Fruit fly (Drosophila melanogaster) whole organism, adult: ENCODE data around the gene AP-1mu.

Source experiments
- CG11617 ChIP-seq: fragments of 200-800 bp; sonication (Bioruptor generic); optimal IDR thresholded peaks from 2 replicates; lab custom pipeline; 2017; ENCODE audit warnings: mild to moderate bottlenecking, missing biosample characterization, missing genetic modification reagents, missing genetic modification characterization
- CG12768 ChIP-seq: fragments of 200-800 bp; sonication (Bioruptor generic); optimal IDR thresholded peaks from 2 replicates; lab custom pipeline; 2017; ENCODE audit warnings: missing biosample characterization, missing genetic modification characterization, mild to moderate bottlenecking, moderate library complexity, missing genetic modification reagents
- CG14711 ChIP-seq: fragments of 200-800 bp; sonication (Bioruptor generic); optimal IDR thresholded peaks from 2 replicates; lab custom pipeline; 2018; ENCODE audit warnings: missing biosample characterization, mild to moderate bottlenecking, missing genetic modification characterization, moderate library complexity
- CG1620 ChIP-seq: fragments of 200-800 bp; sonication (Bioruptor generic); optimal IDR thresholded peaks from 2 replicates; lab custom pipeline; 2016; ENCODE audit warnings: missing biosample characterization, missing genetic modification characterization
- CG33017 ChIP-seq: fragments of 200-800 bp; sonication (Bioruptor generic); optimal IDR thresholded peaks from 2 replicates; lab custom pipeline; 2018; ENCODE audit warnings: missing biosample characterization, mild to moderate bottlenecking, missing genetic modification characterization, moderate library complexity
- CG5204 ChIP-seq: fragments of 200-800 bp; sonication (Bioruptor generic); optimal IDR thresholded peaks from 2 replicates; lab custom pipeline; 2016; ENCODE audit warnings: missing biosample characterization, missing genetic modification characterization
- CG7045 ChIP-seq: fragments of 200-800 bp; sonication (Bioruptor generic); optimal IDR thresholded peaks from 2 replicates; lab custom pipeline; 2017; ENCODE audit warnings: missing biosample characterization, mild to moderate bottlenecking, missing genetic modification characterization
- CG7101 ChIP-seq: fragments of 200-800 bp; sonication (Bioruptor generic); optimal IDR thresholded peaks from 2 replicates; lab custom pipeline; 2018; ENCODE audit warnings: missing biosample characterization, mild to moderate bottlenecking, missing genetic modification characterization, moderate library complexity
- Clk ChIP-seq: fragments of 200-800 bp; sonication (Bioruptor generic); optimal IDR thresholded peaks from 2 replicates; lab custom pipeline; 2017; ENCODE audit warnings: missing biosample characterization, missing genetic modification characterization
- Crg-1 ChIP-seq: fragments of 200-800 bp; sonication (Bioruptor generic); optimal IDR thresholded peaks from 2 replicates; lab custom pipeline; 2016; ENCODE audit warnings: missing biosample characterization, missing genetic modification characterization
- Hr96 ChIP-seq: fragments of 200-800 bp; sonication (Bioruptor generic); optimal IDR thresholded peaks from 2 replicates; lab custom pipeline; 2016; ENCODE audit warnings: missing biosample characterization, missing genetic modification characterization
- Mnt ChIP-seq: fragments of 200-800 bp; sonication (Bioruptor generic); optimal IDR thresholded peaks from 2 replicates; lab custom pipeline; 2016; ENCODE audit warnings: missing biosample characterization, mild to moderate bottlenecking, missing genetic modification characterization
- bab1 ChIP-seq: fragments of 200-800 bp; sonication (Bioruptor generic); optimal IDR thresholded peaks from 3 replicates; lab custom pipeline; 2019; ENCODE audit warnings: missing biosample characterization, mild to moderate bottlenecking, missing genetic modification characterization, moderate library complexity
- cic ChIP-seq: fragments of 200-800 bp; sonication (Bioruptor generic); optimal IDR thresholded peaks from 2 replicates; lab custom pipeline; 2017; ENCODE audit warnings: missing biosample characterization, mild to moderate bottlenecking, missing genetic modification characterization, moderate library complexity
- cnc ChIP-seq, 2 experiments: fragments of >200 bp; optimal IDR thresholded peaks; 2 replicates each; lab custom pipeline; 2017
- kay ChIP-seq: fragments of 200-800 bp; sonication (Bioruptor generic); peaks from one replicate; lab custom pipeline; 2016; ENCODE audit warnings: missing biosample characterization, missing genetic modification characterization, borderline replicate concordance
- ovo ChIP-seq: fragments of 200-800 bp; sonication (Bioruptor generic); optimal IDR thresholded peaks from 2 replicates; lab custom pipeline; 2016; ENCODE audit warnings: missing biosample characterization, missing genetic modification characterization
- pad ChIP-seq: fragments of 200-800 bp; sonication (Bioruptor generic); optimal IDR thresholded peaks from 3 replicates; lab custom pipeline; 2017; ENCODE audit warnings: missing biosample characterization, missing genetic modification characterization, mild to moderate bottlenecking, moderate library complexity, missing genetic modification reagents
- tj ChIP-seq: fragments of 200-800 bp; sonication (Bioruptor generic); optimal IDR thresholded peaks from 3 replicates; lab custom pipeline; 2017; ENCODE audit warnings: missing biosample characterization, mild to moderate bottlenecking, missing genetic modification characterization, moderate library complexity
- toe ChIP-seq: fragments of 200-800 bp; sonication (Bioruptor generic); optimal IDR thresholded peaks from 2 replicates; lab custom pipeline; 2016; ENCODE audit warnings: missing biosample characterization, missing genetic modification characterization

The AP-1mu gene

dm6 chr3R:9581973-9582372, 22.6 kb upstream of the AP-1mu start:
- TF ChIP-seq CG7045 (GFP tag; lab: Kevin White, UChicago) (no peak), CG14711 (tag; lab: Kevin White, UChicago) (no peak), cnc (optimal IDR thresholded peaks at IDR 0.05; lab: Kevin White, UChicago) (no peak), Crg-1 (GFP tag; lab: Kevin White, UChicago) (no peak), CG5204 (GFP tag; lab: Kevin White, UChicago) (no peak), Clk (GFP tag; lab: Kevin White, UChicago) (no peak), CG33017 (tag; lab: Kevin White, UChicago) (no peak), CG12768 (GFP tag; lab: Kevin White, UChicago) (no peak), tj (no peak), toe (no peak), Hr96 (GFP tag; lab: Kevin White, UChicago) (no peak), ovo (GFP tag; lab: Kevin White, UChicago) (no peak), CG1620 (no peak), CG7101 (tag; lab: Kevin White, UChicago) (no peak), pad (GFP tag; lab: Kevin White, UChicago) (no peak), CG11617 (GFP tag; lab: Kevin White, UChicago) (no peak), Mnt (GFP tag; lab: Kevin White, UChicago) (no peak), bab1 (GFP tag; lab: Kevin White, UChicago) (no peak), kay (GFP tag; lab: Kevin White, UChicago) (no peak)

dm6 chr3R:9581089-9581520, 21.8 kb upstream of the AP-1mu start, which contains the start of gene CG8301:
CG8301 (plus strand) TSS chr3R:9581306.
- peak; percentile 29 for TF ChIP-seq CG33017 (tag; lab: Kevin White, UChicago)
- peak; percentile 61 for TF ChIP-seq bab1 (GFP tag; lab: Kevin White, UChicago)
- TF ChIP-seq Hr96 (GFP tag; lab: Kevin White, UChicago), result no peak
- peak; percentile 97 for TF ChIP-seq ovo (GFP tag; lab: Kevin White, UChicago)
- no peak for TF ChIP-seq Mnt (GFP tag; lab: Kevin White, UChicago)
- TF ChIP-seq pad (GFP tag; lab: Kevin White, UChicago), result no peak
- peak; percentile 6 for TF ChIP-seq CG14711 (tag; lab: Kevin White, UChicago)
- peak; percentile 22 for TF ChIP-seq CG7045 (GFP tag; lab: Kevin White, UChicago)
- peak; percentile 26 for TF ChIP-seq CG11617 (GFP tag; lab: Kevin White, UChicago)
- peak; percentile 0 for TF ChIP-seq CG1620
- TF ChIP-seq Crg-1 (GFP tag; lab: Kevin White, UChicago), result no peak
- no peak for TF ChIP-seq CG5204 (GFP tag; lab: Kevin White, UChicago)
- peak; percentile 36 for TF ChIP-seq CG12768 (GFP tag; lab: Kevin White, UChicago)
- peak; percentile 26 for TF ChIP-seq tj
- peak; percentile 25 for TF ChIP-seq CG7101 (tag; lab: Kevin White, UChicago)
- no peak for TF ChIP-seq toe
- TF ChIP-seq kay (GFP tag; lab: Kevin White, UChicago), result no peak
- TF ChIP-seq Clk (GFP tag; lab: Kevin White, UChicago), result no peak
- no peak for TF ChIP-seq cnc (optimal IDR thresholded peaks at IDR 0.05; lab: Kevin White, UChicago)
- peak; percentile 6 for TF ChIP-seq cic

- TF ChIP-seq toe (peak; percentile 98), Hr96 (GFP tag; lab: Kevin White, UChicago) (peak; percentile 97), cnc (optimal IDR thresholded peaks at IDR 0.05; lab: Kevin White, UChicago) (no peak), CG11617 (GFP tag; lab: Kevin White, UChicago) (peak; percentile 98), CG7101 (tag; lab: Kevin White, UChicago) (peak; percentile 95), Clk (GFP tag; lab: Kevin White, UChicago) (peak; percentile 88), Mnt (GFP tag; lab: Kevin White, UChicago) (peak; percentile 95), ovo (GFP tag; lab: Kevin White, UChicago) (peak; percentile 96), bab1 (GFP tag; lab: Kevin White, UChicago) (peak; percentile 90), kay (GFP tag; lab: Kevin White, UChicago) (no peak), CG7045 (GFP tag; lab: Kevin White, UChicago) (peak; percentile 96), CG12768 (GFP tag; lab: Kevin White, UChicago) (peak; percentile 96), tj (peak; percentile 85), CG5204 (GFP tag; lab: Kevin White, UChicago) (no peak), Crg-1 (GFP tag; lab: Kevin White, UChicago) (peak; percentile 97), cic (peak; percentile 86), CG14711 (tag; lab: Kevin White, UChicago) (peak; percentile 97), pad (GFP tag; lab: Kevin White, UChicago) (peak; percentile 89), CG1620 (peak; percentile 98), CG33017 (tag; lab: Kevin White, UChicago) (peak; percentile 89)
Observed at dm6 chr3R:9577382-9578137, 18.2 kb upstream of the AP-1mu start, which contains the start of the genes Kap-alpha3 and Son. Kap-alpha3 (minus strand) TSS chr3R:9577733. Son (plus strand) TSS chr3R:9578042.

- TF ChIP-seq CG12768 (GFP tag; lab: Kevin White, UChicago) (peak; percentile 98), CG33017 (tag; lab: Kevin White, UChicago) (peak; percentile 98), CG14711 (tag; lab: Kevin White, UChicago) (peak; percentile 97), CG7045 (GFP tag; lab: Kevin White, UChicago) (peak; percentile 98), Mnt (GFP tag; lab: Kevin White, UChicago) (peak; percentile 96), Hr96 (GFP tag; lab: Kevin White, UChicago) (peak; percentile 93), Clk (GFP tag; lab: Kevin White, UChicago) (peak; percentile 97), CG7101 (tag; lab: Kevin White, UChicago) (peak; percentile 99), pad (GFP tag; lab: Kevin White, UChicago) (peak; percentile 92), ovo (GFP tag; lab: Kevin White, UChicago) (peak; percentile 93), Crg-1 (GFP tag; lab: Kevin White, UChicago) (peak; percentile 98), CG1620 (peak; percentile 99), tj (peak; percentile 95), CG5204 (GFP tag; lab: Kevin White, UChicago) (peak; percentile 98), toe (peak; percentile 97), cic (peak; percentile 78), bab1 (GFP tag; lab: Kevin White, UChicago) (peak; percentile 97), cnc (optimal IDR thresholded peaks at IDR 0.05; lab: Kevin White, UChicago) (no peak), kay (GFP tag; lab: Kevin White, UChicago) (no peak), CG11617 (GFP tag; lab: Kevin White, UChicago) (peak; percentile 99)
Observed at dm6 chr3R:9573812-9574587, 14.7 kb upstream of the AP-1mu start, which contains the start of gene CG9399. CG9399 (minus strand) TSS chr3R:9574211.
